Worm (Caenorhabditis elegans): Measurements from ENCODE around the gene pgp-14.

DNA sequence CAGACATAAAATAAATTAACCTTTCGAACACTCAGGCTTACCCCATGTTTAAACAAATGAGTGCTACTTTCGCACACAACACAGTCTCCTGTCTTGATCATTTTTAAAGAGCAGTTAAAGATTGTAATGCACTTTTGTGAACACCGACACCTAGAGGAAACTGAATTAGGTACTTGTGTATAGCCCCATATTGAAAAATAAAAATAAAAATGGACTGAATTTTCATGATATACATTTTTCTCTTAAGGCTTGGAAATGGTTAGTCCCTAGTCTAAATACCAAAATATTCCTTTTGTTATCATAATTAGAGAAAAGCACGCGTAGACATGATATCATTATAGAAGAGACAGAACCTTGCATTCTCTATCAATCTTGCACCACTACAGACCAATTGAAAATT lies 47.4 kb downstream of the pgp-14 start, which contains the start of gene nhr-214:
- no peak for TF ChIP-seq dpff-1 (tag; optimal IDR thresholded peaks at IDR 0.05)
- no peak for TF ChIP-seq lag-1 (GFP tag; IDR thresholded peaks at IDR 0.05)
- TF ChIP-seq let-526 (GFP tag; IDR thresholded peaks at IDR 0.05), result no peak
- no peak for TF ChIP-seq tbx-9 (tag; optimal IDR thresholded peaks at IDR 0.05; ENCODE audit: borderline replicate concordance)
- no peak for TF ChIP-seq ama-1 (optimal IDR thresholded peaks at IDR 0.05)
- no peak for TF ChIP-seq ama-1 (GFP tag; optimal IDR thresholded peaks at IDR 0.05)
- TF ChIP-seq xnd-1 (tag; optimal IDR thresholded peaks at IDR 0.05), result no peak
- no peak for TF ChIP-seq lin-35 (GFP tag; optimal IDR thresholded peaks at IDR 0.05)
- TF ChIP-seq K12H6.12 (tag; optimal IDR thresholded peaks at IDR 0.05), result no peak

All from whole organism, young adult.